Fruit fly (Drosophila melanogaster): ENCODE measurements around the gene Pgant5.
A peak's percentile ranks its signal among the peaks of the same experiment; 100 is the strongest.

Gene Pgant5

dm6 chr2L:5092992-5093695 is at the start of gene Pgant5:
Gene Pgant5 (minus strand): TSS chr2L:5093592.
- TF ChIP-seq Snoo (tag; optimal IDR thresholded peaks at IDR 0.05) (no peak), CG15710 (tag; optimal IDR thresholded peaks at IDR 0.05) (peak; percentile 7), D1 (tag; optimal IDR thresholded peaks at IDR 0.05) (peak; percentile 6), CG32121 (GFP tag; IDR thresholded peaks at IDR 0.05) (no peak), rn (GFP tag; IDR thresholded peaks at IDR 0.05) (no peak), CG8301 (tag; optimal IDR thresholded peaks at IDR 0.05) (no peak), Ets98B (GFP tag; IDR thresholded peaks at IDR 0.05) (peak; percentile 24; the same call in 1 of the 2 replicates), CG12605 (GFP tag; IDR thresholded peaks at IDR 0.05) (no peak), CG10348 (GFP tag; IDR thresholded peaks at IDR 0.05) (no peak), EcR (GFP tag; optimal IDR thresholded peaks at IDR 0.05) (peak; percentile 39), CG34367 (tag; optimal IDR thresholded peaks at IDR 0.05) (no peak), Pif1B (GFP tag; optimal IDR thresholded peaks at IDR 0.05) (no peak), CG13204 (GFP tag; optimal IDR thresholded peaks at IDR 0.05) (peak; percentile 34), CG4496 (GFP tag; IDR thresholded peaks at IDR 0.05) (peak; percentile 53; the same call in 1 of the 3 replicates), gl (tag; optimal IDR thresholded peaks at IDR 0.05) (no peak), CG17806 (tag; optimal IDR thresholded peaks at IDR 0.05) (no peak), fd96Ca (GFP tag; IDR thresholded peaks at IDR 0.05) (peak; percentile 30; the same call in 1 of the 3 replicates), Pif1A (GFP tag; optimal IDR thresholded peaks at IDR 0.05) (peak; percentile 42), CG9948 (tag; optimal IDR thresholded peaks at IDR 0.05) (no peak), CG8159 (tag; optimal IDR thresholded peaks at IDR 0.05) (no peak), CG14655 (GFP tag; optimal IDR thresholded peaks at IDR 0.05) (no peak)

DNA sequence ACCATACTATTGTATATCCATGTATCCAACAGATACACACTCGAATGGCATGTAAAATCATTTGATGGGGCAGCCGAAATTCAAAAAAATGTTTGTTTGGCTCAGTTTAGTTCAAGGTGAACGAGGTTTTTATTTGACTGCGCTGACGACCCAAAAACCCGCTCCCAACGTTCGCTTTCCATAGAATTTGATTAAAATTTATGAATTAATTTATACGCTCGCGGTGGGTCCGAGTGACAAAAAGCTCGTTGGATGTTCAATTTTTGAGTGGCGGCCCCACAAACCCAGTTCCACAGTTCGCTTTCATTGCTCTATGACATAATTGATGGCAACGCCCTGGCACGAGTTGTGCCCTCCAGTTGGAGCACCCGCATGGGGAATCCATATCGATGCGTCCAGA is 26.2 kb upstream of the Pgant5 start:
- TF ChIP-seq EcR (GFP tag; optimal IDR thresholded peaks at IDR 0.05) (no peak), CG9948 (tag; optimal IDR thresholded peaks at IDR 0.05) (no peak), Pif1B (GFP tag; optimal IDR thresholded peaks at IDR 0.05) (no peak), fd96Ca (GFP tag; IDR thresholded peaks at IDR 0.05) (no peak), CG34367 (tag; optimal IDR thresholded peaks at IDR 0.05) (no peak), D1 (tag; optimal IDR thresholded peaks at IDR 0.05) (no peak), CG4496 (GFP tag; IDR thresholded peaks at IDR 0.05) (no peak), CG14655 (GFP tag; optimal IDR thresholded peaks at IDR 0.05) (no peak), Ets98B (GFP tag; IDR thresholded peaks at IDR 0.05) (no peak), CG8301 (tag; optimal IDR thresholded peaks at IDR 0.05) (no peak)

- no peak for TF ChIP-seq CG17806 (tag; optimal IDR thresholded peaks at IDR 0.05)
- no peak for TF ChIP-seq CG8159 (tag; optimal IDR thresholded peaks at IDR 0.05)
- TF ChIP-seq Snoo (tag; optimal IDR thresholded peaks at IDR 0.05): no peak
- TF ChIP-seq D1 (tag; optimal IDR thresholded peaks at IDR 0.05): no peak
- TF ChIP-seq CG4496 (GFP tag; IDR thresholded peaks at IDR 0.05): no peak
- no peak for TF ChIP-seq Pif1A (GFP tag; optimal IDR thresholded peaks at IDR 0.05)
- no peak for TF ChIP-seq CG13204 (GFP tag; optimal IDR thresholded peaks at IDR 0.05)
- TF ChIP-seq gl (tag; optimal IDR thresholded peaks at IDR 0.05): no peak
- no peak for TF ChIP-seq CG32121 (GFP tag; IDR thresholded peaks at IDR 0.05)
Observed at dm6 chr2L:5117054-5117453, 23.7 kb upstream of the Pgant5 start.

DNA sequence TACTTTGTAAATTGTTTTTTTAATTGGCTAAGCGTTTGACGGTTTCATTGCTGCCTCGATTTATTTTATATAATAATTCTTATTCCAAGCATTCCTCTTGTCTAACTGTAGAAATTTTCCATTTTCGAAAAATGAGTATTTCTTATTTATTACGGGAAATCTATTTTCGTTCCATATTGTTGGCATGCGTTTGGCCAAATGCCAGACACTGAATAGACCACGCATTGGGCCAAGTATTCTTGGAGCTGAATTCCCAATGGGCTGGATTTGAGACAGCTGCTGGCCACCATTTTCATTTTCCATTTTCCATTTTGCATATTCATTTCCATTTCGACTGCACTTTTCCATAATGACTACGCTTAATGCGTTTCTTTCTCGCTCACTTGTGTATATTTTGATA is 23.1 kb upstream of the Pgant5 start:
- TF ChIP-seq EcR (GFP tag; optimal IDR thresholded peaks at IDR 0.05): no peak
- TF ChIP-seq CG10348 (GFP tag; IDR thresholded peaks at IDR 0.05): no peak
- no peak for TF ChIP-seq fd96Ca (GFP tag; IDR thresholded peaks at IDR 0.05)
- TF ChIP-seq CG8301 (tag; optimal IDR thresholded peaks at IDR 0.05): no peak
- no peak for TF ChIP-seq D1 (tag; optimal IDR thresholded peaks at IDR 0.05)
- no peak for TF ChIP-seq CG13204 (GFP tag; optimal IDR thresholded peaks at IDR 0.05)
- TF ChIP-seq Pif1B (GFP tag; optimal IDR thresholded peaks at IDR 0.05): no peak
- TF ChIP-seq CG34367 (tag; optimal IDR thresholded peaks at IDR 0.05): no peak
- no peak for TF ChIP-seq CG15710 (tag; optimal IDR thresholded peaks at IDR 0.05)
- TF ChIP-seq rn (GFP tag; IDR thresholded peaks at IDR 0.05): no peak
- TF ChIP-seq Snoo (tag; optimal IDR thresholded peaks at IDR 0.05): no peak
- TF ChIP-seq CG14655 (GFP tag; optimal IDR thresholded peaks at IDR 0.05): no peak
- no peak for TF ChIP-seq Ets98B (GFP tag; IDR thresholded peaks at IDR 0.05)
- no peak for TF ChIP-seq gl (tag; optimal IDR thresholded peaks at IDR 0.05)
- TF ChIP-seq CG8159 (tag; optimal IDR thresholded peaks at IDR 0.05): no peak
- TF ChIP-seq CG12605 (GFP tag; IDR thresholded peaks at IDR 0.05): no peak
- TF ChIP-seq CG32121 (GFP tag; IDR thresholded peaks at IDR 0.05): no peak
- TF ChIP-seq Pif1A (GFP tag; optimal IDR thresholded peaks at IDR 0.05): no peak
- no peak for TF ChIP-seq CG17806 (tag; optimal IDR thresholded peaks at IDR 0.05)
- no peak for TF ChIP-seq CG9948 (tag; optimal IDR thresholded peaks at IDR 0.05)

DNA sequence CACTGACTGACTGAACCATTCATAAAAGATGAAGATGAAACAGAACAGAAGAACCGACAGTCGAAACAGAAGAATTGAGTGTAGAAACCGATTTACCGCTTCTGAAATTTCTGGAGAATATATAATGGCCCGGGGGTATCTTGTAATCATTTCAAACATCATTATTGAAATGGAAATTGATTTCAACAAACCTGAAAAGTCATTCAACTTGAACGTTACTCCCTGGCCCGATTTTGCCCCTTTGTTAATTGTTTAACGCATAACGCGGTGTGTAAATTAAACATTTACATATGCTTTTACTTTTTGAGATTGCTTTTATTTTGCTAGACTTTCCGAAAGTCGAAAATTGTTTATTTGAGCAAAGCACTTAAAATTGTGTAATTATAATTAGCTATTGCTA is 21.5 kb upstream of the Pgant5 start:
- TF ChIP-seq EcR (GFP tag; optimal IDR thresholded peaks at IDR 0.05) (no peak), Ets98B (GFP tag; IDR thresholded peaks at IDR 0.05) (no peak)

DNA sequence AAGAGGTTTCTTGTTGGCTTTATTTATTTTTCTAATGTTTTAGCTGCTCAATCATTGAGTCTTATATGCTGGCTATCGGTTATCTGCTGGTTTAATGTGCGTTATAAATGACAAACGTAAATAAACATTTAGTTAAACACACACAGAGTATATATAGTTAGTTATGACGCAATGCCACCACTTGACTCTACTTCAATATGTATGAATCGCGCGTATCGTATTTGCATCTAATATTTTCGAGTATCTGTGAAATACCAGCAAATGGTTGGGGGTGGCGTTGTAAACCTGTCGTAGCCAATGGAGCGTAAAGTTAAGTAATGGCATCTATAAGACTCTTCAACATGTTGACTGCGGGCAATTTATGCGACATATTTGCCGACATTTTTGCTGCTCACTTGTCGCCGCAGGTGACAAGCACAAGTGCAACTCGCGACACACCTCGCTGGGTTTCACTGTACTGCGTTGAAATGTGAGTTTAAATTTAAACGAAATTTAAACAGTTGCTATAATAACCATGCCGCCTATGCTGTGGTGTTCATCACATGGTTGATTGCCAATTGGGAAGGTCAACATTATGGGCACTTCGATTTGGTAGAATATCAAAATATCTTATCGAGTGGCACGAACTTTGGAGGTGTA is 20.2 kb upstream of the Pgant5 start:
- TF ChIP-seq fd96Ca (GFP tag; IDR thresholded peaks at IDR 0.05): no peak
- TF ChIP-seq EcR (GFP tag; optimal IDR thresholded peaks at IDR 0.05): no peak
- no peak for TF ChIP-seq Pif1A (GFP tag; optimal IDR thresholded peaks at IDR 0.05)
- no peak for TF ChIP-seq CG4496 (GFP tag; IDR thresholded peaks at IDR 0.05)
- no peak for TF ChIP-seq CG9948 (tag; optimal IDR thresholded peaks at IDR 0.05)
- TF ChIP-seq D1 (tag; optimal IDR thresholded peaks at IDR 0.05): no peak
- no peak for TF ChIP-seq Ets98B (GFP tag; IDR thresholded peaks at IDR 0.05)
- no peak for TF ChIP-seq CG15710 (tag; optimal IDR thresholded peaks at IDR 0.05)
- no peak for TF ChIP-seq CG34367 (tag; optimal IDR thresholded peaks at IDR 0.05)
- no peak for TF ChIP-seq CG13204 (GFP tag; optimal IDR thresholded peaks at IDR 0.05)
- TF ChIP-seq CG8159 (tag; optimal IDR thresholded peaks at IDR 0.05): no peak
- no peak for TF ChIP-seq CG8301 (tag; optimal IDR thresholded peaks at IDR 0.05)
- TF ChIP-seq gl (tag; optimal IDR thresholded peaks at IDR 0.05): no peak
- TF ChIP-seq CG10348 (GFP tag; IDR thresholded peaks at IDR 0.05): no peak
- TF ChIP-seq CG12605 (GFP tag; IDR thresholded peaks at IDR 0.05): no peak

Measured in whole organism, pupa.